Worm (Caenorhabditis elegans) whole organism, midembryonic: ENCODE measurements around the gene F14F8.14.

Experiments
- T22C8.4 ChIP-seq: fragments of 200-800 bp; sonication (Bioruptor generic); IDR thresholded peaks from 2 replicates; pipeline ENCODE4 v1.3.6; 2022; ENCODE audit warnings: missing genetic modification characterization, missing compliant biosample characterization
- cog-1 ChIP-seq: sonication (generic microtip); optimal IDR thresholded peaks from 2 replicates; lab custom pipeline; 2016; ENCODE audit warnings: missing genetic modification characterization, missing compliant biosample characterization
- flt-1 ChIP-seq: fragments of 200-800 bp; sonication (Bioruptor generic); IDR thresholded peaks from 2 replicates; pipeline ENCODE4 v1.3.6; 2022; ENCODE audit warnings: missing genetic modification characterization, missing compliant biosample characterization
- klf-2 ChIP-seq: fragments of 200-800 bp; sonication (Bioruptor generic); conservative IDR thresholded peaks from 2 replicates; pipeline ENCODE4 v1.3.6; 2022; ENCODE audit warnings: missing genetic modification reagents, missing genetic modification characterization, missing compliant biosample characterization
- med-1 ChIP-seq: sonication (generic microtip); optimal IDR thresholded peaks from 2 replicates; lab custom pipeline; 2017; ENCODE audit warnings: missing genetic modification characterization, mild to moderate bottlenecking, missing compliant biosample characterization, antibody characterized with exemption, missing genetic modification reagents; ENCODE audit not compliant: insufficient read depth
- ref-1 ChIP-seq: fragments of 200-800 bp; sonication (Bioruptor generic); conservative IDR thresholded peaks from 2 replicates; pipeline ENCODE4 v1.3.6; 2022; ENCODE audit warnings: missing genetic modification reagents, missing genetic modification characterization, missing compliant biosample characterization
- tab-1 ChIP-seq: fragments of 200-800 bp; sonication (Bioruptor generic); IDR thresholded peaks from 2 replicates; pipeline ENCODE4 v1.3.6; 2022; ENCODE audit warnings: missing genetic modification characterization, missing compliant biosample characterization
- ztf-23 ChIP-seq: fragments of 200-800 bp; sonication (Bioruptor generic); IDR thresholded peaks from 2 replicates; pipeline ENCODE4 v1.3.6; 2022; ENCODE audit warnings: missing genetic modification reagents, missing genetic modification characterization, missing compliant biosample characterization
- ztf-29 ChIP-seq: fragments of 200-800 bp; sonication (Bioruptor generic); IDR thresholded peaks from 2 replicates; pipeline ENCODE4 v1.3.6; 2022; ENCODE audit warnings: missing genetic modification reagents, missing genetic modification characterization, missing compliant biosample characterization

The F14F8.14 gene

ce11 chrV:16685725-16686124 is 19.2 kb upstream of the F14F8.14 start, which contains the start of gene srw-43:
Gene srw-43, plus strand, starts transcription at chrV:16686025.
- TF ChIP-seq flt-1 (GFP tag; lab: Robert Waterston, UW) = no peak
- TF ChIP-seq ref-1 (GFP tag; lab: Robert Waterston, UW) = no peak
- TF ChIP-seq tab-1 (GFP tag; lab: Robert Waterston, UW) = no peak
- no peak for TF ChIP-seq med-1 (GFP tag; lab: Kevin White, UChicago)
- TF ChIP-seq ztf-23 (GFP tag; lab: Robert Waterston, UW) = no peak
- no peak for TF ChIP-seq klf-2 (GFP tag; lab: Robert Waterston, UW)
- TF ChIP-seq ztf-29 (GFP tag; lab: Robert Waterston, UW) = no peak
- no peak for TF ChIP-seq T22C8.4 (GFP tag; lab: Robert Waterston, UW)

- TF ChIP-seq cog-1 (tag; lab: Kevin White, UChicago) = no peak
- TF ChIP-seq ztf-29 (GFP tag; lab: Robert Waterston, UW) = no peak
- no peak for TF ChIP-seq ztf-23 (GFP tag; lab: Robert Waterston, UW)
- TF ChIP-seq med-1 (GFP tag; lab: Kevin White, UChicago) = no peak
- no peak for TF ChIP-seq tab-1 (GFP tag; lab: Robert Waterston, UW)
- no peak for TF ChIP-seq klf-2 (GFP tag; lab: Robert Waterston, UW)
- no peak for TF ChIP-seq T22C8.4 (GFP tag; lab: Robert Waterston, UW)
- TF ChIP-seq flt-1 (GFP tag; lab: Robert Waterston, UW) = no peak
- no peak for TF ChIP-seq ref-1 (GFP tag; lab: Robert Waterston, UW)
These were observed 16.8 kb upstream of the F14F8.14 start for ce11 chrV:16683359-16683758.

- no peak for TF ChIP-seq ref-1 (GFP tag; lab: Robert Waterston, UW)
- TF ChIP-seq klf-2 (GFP tag; lab: Robert Waterston, UW) = no peak
- TF ChIP-seq med-1 (GFP tag; lab: Kevin White, UChicago) = no peak
- no peak for TF ChIP-seq tab-1 (GFP tag; lab: Robert Waterston, UW)
- TF ChIP-seq cog-1 (tag; lab: Kevin White, UChicago) = no peak
- TF ChIP-seq ztf-29 (GFP tag; lab: Robert Waterston, UW) = no peak
- TF ChIP-seq flt-1 (GFP tag; lab: Robert Waterston, UW) = no peak
- TF ChIP-seq ztf-23 (GFP tag; lab: Robert Waterston, UW) = no peak
- TF ChIP-seq T22C8.4 (GFP tag; lab: Robert Waterston, UW) = no peak
These were observed 16.3 kb upstream of the F14F8.14 start, which contains the start of gene srw-36 for ce11 chrV:16682886-16683285. Gene srw-36, plus strand, starts transcription at chrV:16683186.

ce11 chrV:16679981-16680380 is 13.4 kb upstream of the F14F8.14 start, which contains the start of gene srw-44:
Gene srw-44, plus strand, starts transcription at chrV:16680281.
- no peak for TF ChIP-seq ztf-23 (GFP tag; lab: Robert Waterston, UW)
- no peak for TF ChIP-seq klf-2 (GFP tag; lab: Robert Waterston, UW)
- no peak for TF ChIP-seq ref-1 (GFP tag; lab: Robert Waterston, UW)
- no peak for TF ChIP-seq T22C8.4 (GFP tag; lab: Robert Waterston, UW)
- no peak for TF ChIP-seq med-1 (GFP tag; lab: Kevin White, UChicago)
- TF ChIP-seq flt-1 (GFP tag; lab: Robert Waterston, UW) = no peak
- no peak for TF ChIP-seq cog-1 (tag; lab: Kevin White, UChicago)

ce11 chrV:16679237-16679636 is 12.7 kb upstream of the F14F8.14 start, which contains the start of gene srz-103:
Gene srz-103, minus strand, starts transcription at chrV:16679337.
- TF ChIP-seq ztf-29 (GFP tag; lab: Robert Waterston, UW) (no peak), klf-2 (GFP tag; lab: Robert Waterston, UW) (no peak), cog-1 (tag; lab: Kevin White, UChicago) (no peak), med-1 (GFP tag; lab: Kevin White, UChicago) (no peak), flt-1 (GFP tag; lab: Robert Waterston, UW) (no peak), T22C8.4 (GFP tag; lab: Robert Waterston, UW) (no peak), tab-1 (GFP tag; lab: Robert Waterston, UW) (no peak), ztf-23 (GFP tag; lab: Robert Waterston, UW) (no peak), ref-1 (GFP tag; lab: Robert Waterston, UW) (no peak)

- TF ChIP-seq med-1 (GFP tag; lab: Kevin White, UChicago) (no peak), tab-1 (GFP tag; lab: Robert Waterston, UW) (no peak)
These were observed 9.0 kb upstream of the F14F8.14 start, which contains the start of gene srz-1 for ce11 chrV:16675553-16675952. Gene srz-1, plus strand, starts transcription at chrV:16675853.

- TF ChIP-seq ztf-23 (GFP tag; lab: Robert Waterston, UW) (no peak), T22C8.4 (GFP tag; lab: Robert Waterston, UW) (no peak), klf-2 (GFP tag; lab: Robert Waterston, UW) (no peak), ref-1 (GFP tag; lab: Robert Waterston, UW) (no peak), med-1 (GFP tag; lab: Kevin White, UChicago) (no peak), cog-1 (tag; lab: Kevin White, UChicago) (no peak), ztf-29 (GFP tag; lab: Robert Waterston, UW) (no peak), flt-1 (GFP tag; lab: Robert Waterston, UW) (no peak), tab-1 (GFP tag; lab: Robert Waterston, UW) (no peak)
These were observed 7.9 kb upstream of the F14F8.14 start for ce11 chrV:16674399-16674798.

ce11 chrV:16672198-16672597 is 5.7 kb upstream of the F14F8.14 start, which contains the start of gene F14F8.8:
Gene F14F8.8, minus strand, starts transcription at chrV:16672298.
- TF ChIP-seq klf-2 (GFP tag; lab: Robert Waterston, UW) (no peak), med-1 (GFP tag; lab: Kevin White, UChicago) (no peak), T22C8.4 (GFP tag; lab: Robert Waterston, UW) (no peak), flt-1 (GFP tag; lab: Robert Waterston, UW) (no peak), tab-1 (GFP tag; lab: Robert Waterston, UW) (no peak), ztf-23 (GFP tag; lab: Robert Waterston, UW) (no peak), ztf-29 (GFP tag; lab: Robert Waterston, UW) (no peak), cog-1 (tag; lab: Kevin White, UChicago) (no peak), ref-1 (GFP tag; lab: Robert Waterston, UW) (no peak)

ce11 chrV:16671190-16671589 is 4.6 kb upstream of the F14F8.14 start, which contains the start of gene str-61:
Gene str-61, minus strand, starts transcription at chrV:16671290.
- no peak for TF ChIP-seq flt-1 (GFP tag; lab: Robert Waterston, UW)
- no peak for TF ChIP-seq ztf-29 (GFP tag; lab: Robert Waterston, UW)
- TF ChIP-seq tab-1 (GFP tag; lab: Robert Waterston, UW) = no peak
- TF ChIP-seq cog-1 (tag; lab: Kevin White, UChicago) = no peak
- no peak for TF ChIP-seq ref-1 (GFP tag; lab: Robert Waterston, UW)
- TF ChIP-seq ztf-23 (GFP tag; lab: Robert Waterston, UW) = no peak
- TF ChIP-seq med-1 (GFP tag; lab: Kevin White, UChicago) = no peak
- no peak for TF ChIP-seq klf-2 (GFP tag; lab: Robert Waterston, UW)
